Fruit fly (Drosophila melanogaster): ENCODE results near the gene Doc3.
A peak's percentile ranks its signal among the peaks of the same experiment; 100 is the strongest.

Doc3 gene

DNA sequence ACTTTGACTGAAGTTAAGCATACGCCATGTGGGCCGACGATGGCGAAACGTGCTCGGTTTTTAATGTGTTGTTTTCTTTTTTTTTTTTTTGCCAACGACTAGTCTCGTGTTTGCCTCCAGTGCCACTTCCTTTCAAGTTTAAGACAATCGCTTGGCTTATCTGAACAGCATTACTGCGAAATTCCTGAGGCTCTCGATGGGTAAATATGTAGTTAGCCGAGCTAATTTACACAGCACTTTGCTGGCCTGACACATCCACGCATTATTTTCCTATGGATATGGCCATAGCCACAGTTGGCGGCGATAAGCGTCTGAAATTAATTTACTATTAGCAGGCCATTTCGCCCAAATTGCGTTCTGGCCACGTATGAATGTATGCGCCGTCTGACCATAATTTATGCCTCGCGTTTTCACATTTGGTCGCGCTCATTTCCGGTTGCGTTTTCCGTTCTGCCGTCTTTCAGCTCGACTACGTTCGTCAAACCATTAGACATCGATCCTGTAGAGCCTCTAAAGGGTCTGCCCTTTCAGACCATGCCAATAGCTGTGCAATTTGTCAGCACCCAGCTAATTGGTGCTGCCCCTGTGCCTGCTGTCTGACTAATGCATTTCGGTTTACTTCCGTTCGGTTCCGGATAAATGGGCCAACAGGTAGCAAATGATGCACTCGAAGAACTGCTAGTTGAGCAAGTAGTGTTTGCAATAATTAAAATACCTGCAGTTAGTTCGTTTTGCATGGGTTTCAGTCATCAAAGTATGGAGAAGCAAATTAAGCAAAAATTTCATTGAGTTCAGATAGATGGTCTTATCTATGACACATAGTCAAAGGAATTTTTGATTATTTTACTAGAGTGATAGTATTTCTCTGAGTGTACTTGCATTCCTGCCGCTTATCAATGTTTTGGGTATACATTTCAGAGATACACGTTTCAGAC, 15.7 kb downstream of the Doc3 start (continued):
- TF ChIP-seq CG8089 (GFP tag; optimal IDR thresholded peaks at IDR 0.05) (no peak), Sry-δ (GFP tag; optimal IDR thresholded peaks at IDR 0.05) (no peak), CG10267 (tag; optimal IDR thresholded peaks at IDR 0.05) (no peak), CG13123 (GFP tag; optimal IDR thresholded peaks at IDR 0.05) (no peak), B-H2 (GFP tag; optimal IDR thresholded peaks at IDR 0.05) (no peak), BEAF-32 (GFP tag; optimal IDR thresholded peaks at IDR 0.05) (no peak), Dref (GFP tag; IDR thresholded peaks at IDR 0.05) (0 out of 2 replicates have a peak, but pooled peaks have one; percentile 19), CG4730 (GFP tag; IDR thresholded peaks at IDR 0.05) (no peak), fd102C (GFP tag; optimal IDR thresholded peaks at IDR 0.05) (peak; percentile 66), Oaz (GFP tag; IDR thresholded peaks at IDR 0.05) (no peak), CG3838 (GFP tag; optimal IDR thresholded peaks at IDR 0.05) (no peak), schlank (tag; optimal IDR thresholded peaks at IDR 0.05) (peak; percentile 0), Blimp-1 (GFP tag; optimal IDR thresholded peaks at IDR 0.05) (no peak), CG33557 (GFP tag; optimal IDR thresholded peaks at IDR 0.05) (no peak), sob (GFP tag; IDR thresholded peaks at IDR 0.05) (no peak), CG13775 (GFP tag; optimal IDR thresholded peaks at IDR 0.05) (no peak), ewg (GFP tag; optimal IDR thresholded peaks at IDR 0.05) (no peak), CG13287 (GFP tag; IDR thresholded peaks at IDR 0.05; ENCODE audit: partially characterized antibody) (no peak), Drgx (GFP tag; IDR thresholded peaks at IDR 0.05) (no peak), inv (GFP tag; IDR thresholded peaks at IDR 0.05; ENCODE audit: partially characterized antibody) (no peak), CG17829 (tag; optimal IDR thresholded peaks at IDR 0.05) (no peak), CG15479 (GFP tag; optimal IDR thresholded peaks at IDR 0.05) (peak; percentile 76), Rx (GFP tag; IDR thresholded peaks at IDR 0.05) (no peak), tll (GFP tag; optimal IDR thresholded peaks at IDR 0.05) (peak; percentile 3 to 72), CG12104 (GFP tag; optimal IDR thresholded peaks at IDR 0.05) (no peak), CG10654 (GFP tag; optimal IDR thresholded peaks at IDR 0.05) (no peak), TFAM (GFP tag; optimal IDR thresholded peaks at IDR 0.05) (no peak), CG18262 (tag; optimal IDR thresholded peaks at IDR 0.05) (no peak), CG14667 (GFP tag; IDR thresholded peaks at IDR 0.05) (no peak), CG4282 (GFP tag; optimal IDR thresholded peaks at IDR 0.05) (no peak), CG33213 (GFP tag; optimal IDR thresholded peaks at IDR 0.05) (no peak), az2 (GFP tag; optimal IDR thresholded peaks at IDR 0.05) (no peak), E2f2 (GFP tag; IDR thresholded peaks at IDR 0.05) (no peak), CG17568 (GFP tag; optimal IDR thresholded peaks at IDR 0.05) (no peak), H15 (GFP tag; IDR thresholded peaks at IDR 0.05) (no peak), CG4617 (GFP tag; optimal IDR thresholded peaks at IDR 0.05; ENCODE audit: borderline replicate concordance) (no peak), CG7357 (GFP tag; IDR thresholded peaks at IDR 0.05) (no peak), BtbVII (GFP tag; optimal IDR thresholded peaks at IDR 0.05) (no peak), Hmr (GFP tag; optimal IDR thresholded peaks at IDR 0.05) (peak; percentile 34), peb (GFP tag; IDR thresholded peaks at IDR 0.05) (no peak)

Data from whole organism, embryonic.